Fruit fly (Drosophila melanogaster) whole organism, prepupa: Measurements from ENCODE around the gene Cnep1r2.
A peak's percentile ranks its signal among the peaks of the same experiment; 100 is the strongest.

Source experiments
- Blimp-1 ChIP-seq: fragments of 200-800 bp; sonication (Bioruptor generic); optimal IDR thresholded peaks from 3 replicates; lab custom pipeline; 2017; ENCODE audit warnings: missing biosample characterization, missing genetic modification characterization, mild to moderate bottlenecking, moderate library complexity, missing genetic modification reagents
- CG10669 ChIP-seq: fragments of 200-800 bp; sonication (Bioruptor generic); optimal IDR thresholded peaks from 3 replicates; lab custom pipeline; 2018; ENCODE audit warnings: missing biosample characterization, mild to moderate bottlenecking, missing genetic modification characterization, moderate library complexity
- CG11902 ChIP-seq: fragments of 200-800 bp; sonication (Bioruptor generic); optimal IDR thresholded peaks from 3 replicates; lab custom pipeline; 2016; ENCODE audit warnings: missing biosample characterization, missing genetic modification characterization
- CG1621 ChIP-seq: fragments of 200-800 bp; sonication (Bioruptor generic); optimal IDR thresholded peaks from 3 replicates; lab custom pipeline; 2018; ENCODE audit warnings: missing biosample characterization, mild to moderate bottlenecking, missing genetic modification characterization
- CG31627 ChIP-seq: fragments of 200-800 bp; sonication (Bioruptor generic); optimal IDR thresholded peaks from 3 replicates; lab custom pipeline; 2016; ENCODE audit warnings: missing biosample characterization, missing genetic modification characterization
- CG32006 ChIP-seq: fragments of 200-800 bp; sonication (Bioruptor generic); optimal IDR thresholded peaks from 3 replicates; lab custom pipeline; 2017; ENCODE audit warnings: missing biosample characterization, mild to moderate bottlenecking, missing genetic modification characterization
- CG3919 ChIP-seq: fragments of 200-800 bp; sonication (Bioruptor generic); optimal IDR thresholded peaks from 3 replicates; lab custom pipeline; 2016; ENCODE audit warnings: missing biosample characterization, missing genetic modification characterization
- CG4318 ChIP-seq: fragments of 200-800 bp; sonication (Bioruptor generic); optimal IDR thresholded peaks from 3 replicates; lab custom pipeline; 2017; ENCODE audit warnings: missing biosample characterization, mild to moderate bottlenecking, missing genetic modification characterization
- CG6163 ChIP-seq: fragments of 200-800 bp; sonication (Bioruptor generic); IDR thresholded peaks from 3 replicates; pipeline ENCODE4 v1.3.6; 2022; ENCODE audit warnings: missing biosample characterization, missing genetic modification characterization
- CG6854 ChIP-seq: fragments of 200-800 bp; sonication (Bioruptor generic); optimal IDR thresholded peaks from 2 replicates; lab custom pipeline; 2017; ENCODE audit warnings: missing biosample characterization, mild to moderate bottlenecking, missing genetic modification characterization
- CG7368 ChIP-seq: fragments of 200-800 bp; sonication (Bioruptor generic); optimal IDR thresholded peaks from 3 replicates; lab custom pipeline; 2016; ENCODE audit warnings: missing biosample characterization, missing genetic modification characterization
- CG8319 ChIP-seq: fragments of 200-800 bp; sonication (Bioruptor generic); optimal IDR thresholded peaks from 3 replicates; lab custom pipeline; 2016; ENCODE audit warnings: missing biosample characterization, missing genetic modification characterization
- Eip75B ChIP-seq: fragments of 200-800 bp; sonication (Bioruptor generic); optimal IDR thresholded peaks from 3 replicates; lab custom pipeline; 2016; ENCODE audit warnings: missing biosample characterization, missing genetic modification characterization
- Eip78C ChIP-seq: fragments of 200-800 bp; sonication (Bioruptor generic); peaks from one replicate; lab custom pipeline; 2016; ENCODE audit warnings: missing biosample characterization, missing genetic modification characterization
- Eip93F ChIP-seq: fragments of 200-800 bp; sonication (Bioruptor generic); optimal IDR thresholded peaks from 2 replicates; lab custom pipeline; 2016; ENCODE audit warnings: missing biosample characterization, mild to moderate bottlenecking, missing genetic modification characterization
- Ets96B ChIP-seq: fragments of 200-800 bp; optimal IDR thresholded peaks from 2 replicates; lab custom pipeline; 2019; ENCODE audit warnings: missing biosample characterization, mild to moderate bottlenecking, missing genetic modification characterization, moderate library complexity
- Hr39 ChIP-seq: fragments of 200-800 bp; sonication (Bioruptor generic); optimal IDR thresholded peaks from 2 replicates; lab custom pipeline; 2016; ENCODE audit warnings: missing biosample characterization, missing genetic modification characterization
- Hr4 ChIP-seq: fragments of 200-800 bp; sonication (Bioruptor generic); optimal IDR thresholded peaks from 3 replicates; lab custom pipeline; 2016; ENCODE audit warnings: missing biosample characterization, missing genetic modification characterization
- Lpt ChIP-seq: fragments of 200-800 bp; sonication (Bioruptor generic); optimal IDR thresholded peaks from 3 replicates; lab custom pipeline; 2016; ENCODE audit warnings: missing biosample characterization, missing genetic modification characterization
- OdsH ChIP-seq: fragments of 200-800 bp; sonication (Bioruptor generic); optimal IDR thresholded peaks from 3 replicates; lab custom pipeline; 2016; ENCODE audit warnings: missing biosample characterization, missing genetic modification characterization
- Sox14 ChIP-seq: fragments of 200-800 bp; sonication (Bioruptor generic); optimal IDR thresholded peaks from 3 replicates; lab custom pipeline; 2016; ENCODE audit warnings: missing biosample characterization, missing genetic modification characterization
- Sox15 ChIP-seq: fragments of 200-800 bp; sonication (Bioruptor generic); optimal IDR thresholded peaks from 3 replicates; lab custom pipeline; 2016; ENCODE audit warnings: missing biosample characterization, missing genetic modification characterization
- cyc ChIP-seq: fragments of 200-800 bp; sonication (Bioruptor generic); optimal IDR thresholded peaks from 3 replicates; lab custom pipeline; 2016; ENCODE audit warnings: missing biosample characterization, missing genetic modification characterization
- dsx ChIP-seq: fragments of 200-800 bp; optimal IDR thresholded peaks from 3 replicates; lab custom pipeline; 2019; ENCODE audit warnings: missing biosample characterization, mild to moderate bottlenecking, missing genetic modification characterization, moderate library complexity; ENCODE audit not compliant: poor library complexity, severe bottlenecking
- eg ChIP-seq: fragments of 200-800 bp; sonication (Bioruptor generic); IDR thresholded peaks from 3 replicates; pipeline ENCODE4 v1.3.6; 2022; ENCODE audit warnings: missing biosample characterization, missing genetic modification characterization
- esn ChIP-seq: fragments of 200-800 bp; sonication (Bioruptor generic); optimal IDR thresholded peaks from 2 replicates; lab custom pipeline; 2016; ENCODE audit warnings: missing biosample characterization, mild to moderate bottlenecking, missing genetic modification characterization, moderate library complexity
- fd85E ChIP-seq: fragments of 200-800 bp; sonication (Bioruptor generic); optimal IDR thresholded peaks from 3 replicates; lab custom pipeline; 2016; ENCODE audit warnings: missing biosample characterization, missing genetic modification characterization
- net ChIP-seq: fragments of 200-800 bp; sonication (Bioruptor generic); optimal IDR thresholded peaks from 3 replicates; lab custom pipeline; 2016; ENCODE audit warnings: missing biosample characterization, missing genetic modification characterization
- salr ChIP-seq, 2 experiments: fragments of 200-800 bp; sonication (Bioruptor generic); optimal IDR thresholded peaks; 3 replicates each; lab custom pipeline; 2016 to 2018; ENCODE audit warnings: missing biosample characterization in 2 of 2, missing genetic modification characterization in 2 of 2, mild to moderate bottlenecking in 1 of 2
- spab ChIP-seq: fragments of 200-800 bp; sonication (Bioruptor generic); optimal IDR thresholded peaks from 2 replicates; lab custom pipeline; 2017; ENCODE audit warnings: missing biosample characterization, mild to moderate bottlenecking, missing genetic modification characterization, missing genetic modification reagents
- ss ChIP-seq, 2 experiments: fragments of 200-800 bp; sonication (Bioruptor generic); optimal IDR thresholded peaks; 2 replicates in 1 of 2; 3 replicates in 1 of 2; lab custom pipeline; 2017 to 2018; ENCODE audit warnings: mild to moderate bottlenecking in 2 of 2, missing biosample characterization in 2 of 2, missing genetic modification characterization in 2 of 2, moderate library complexity in 1 of 2
- svp ChIP-seq: fragments of 200-800 bp; sonication (Bioruptor generic); peaks from one replicate; lab custom pipeline; 2016; ENCODE audit warnings: missing biosample characterization, missing genetic modification characterization
- topi ChIP-seq: fragments of 200-800 bp; sonication (Bioruptor generic); optimal IDR thresholded peaks from 3 replicates; lab custom pipeline; 2016; ENCODE audit warnings: missing biosample characterization, missing genetic modification characterization

Gene Cnep1r2

dm6 chr3L:10683899-10684340 is 46.0 kb downstream of the Cnep1r2 start (continued):
- TF ChIP-seq cyc (GFP tag; lab: Kevin White, UChicago) (peak; percentile 76), net (peak; percentile 67), Sox14 (GFP tag; lab: Kevin White, UChicago) (peak; percentile 67), Eip78C (GFP tag; lab: Kevin White, UChicago) (peak; percentile 87), CG31627 (GFP tag; lab: Kevin White, UChicago) (peak; percentile 31), CG4318 (GFP tag; lab: Kevin White, UChicago) (no peak), ss (GFP tag; optimal IDR thresholded peaks at IDR 0.05; lab: Kevin White, UChicago) (peak; percentile 20 to 48), esn (GFP tag; lab: Kevin White, UChicago) (peak; percentile 66), CG6163 (GFP tag; lab: Robert Waterston, UW) (peak; percentile 83), CG32006 (GFP tag; lab: Kevin White, UChicago) (peak; percentile 92), spab (GFP tag; lab: Kevin White, UChicago) (peak; percentile 72), CG3919 (GFP tag; lab: Kevin White, UChicago) (peak; percentile 74), CG7368 (GFP tag; lab: Kevin White, UChicago) (peak; percentile 67), Hr39 (GFP tag; lab: Kevin White, UChicago) (peak; percentile 44)

- TF ChIP-seq salr (GFP tag; optimal IDR thresholded peaks at IDR 0.05; lab: Kevin White, UChicago) (no peak), eg (no peak), CG10669 (GFP tag; lab: Kevin White, UChicago) (no peak), Sox15 (GFP tag; lab: Kevin White, UChicago) (no peak), CG8319 (GFP tag; lab: Kevin White, UChicago) (no peak), svp (no peak), Lpt (GFP tag; lab: Kevin White, UChicago) (no peak), Ets96B (tag; lab: Kevin White, UChicago) (no peak), Eip78C (GFP tag; lab: Kevin White, UChicago) (no peak), dsx (GFP tag; lab: Kevin White, UChicago) (no peak), ss (GFP tag; optimal IDR thresholded peaks at IDR 0.05; lab: Kevin White, UChicago) (no peak), Blimp-1 (GFP tag; lab: Kevin White, UChicago) (no peak), Eip93F (no peak), Eip75B (GFP tag; lab: Kevin White, UChicago) (no peak), CG1621 (tag; lab: Kevin White, UChicago) (no peak), CG11902 (no peak), CG3919 (GFP tag; lab: Kevin White, UChicago) (no peak), topi (GFP tag; lab: Kevin White, UChicago) (no peak), Hr39 (GFP tag; lab: Kevin White, UChicago) (no peak)
Observed at dm6 chr3L:10684492-10684891, 46.5 kb downstream of the Cnep1r2 start.

- TF ChIP-seq ss (GFP tag; optimal IDR thresholded peaks at IDR 0.05; lab: Kevin White, UChicago) = no peak
- TF ChIP-seq OdsH (GFP tag; lab: Kevin White, UChicago) = no peak
- TF ChIP-seq eg = no peak
- no peak for TF ChIP-seq CG6854 (GFP tag; lab: Kevin White, UChicago)
- TF ChIP-seq Hr4 (GFP tag; lab: Kevin White, UChicago) = no peak
- TF ChIP-seq Hr39 (GFP tag; lab: Kevin White, UChicago) = no peak
- no peak for TF ChIP-seq fd85E (GFP tag; lab: Kevin White, UChicago)
Observed at dm6 chr3L:10686625-10687024, 48.7 kb downstream of the Cnep1r2 start.
